Fruit fly (Drosophila melanogaster): Measurements from ENCODE around the gene Ubx.

DNA sequence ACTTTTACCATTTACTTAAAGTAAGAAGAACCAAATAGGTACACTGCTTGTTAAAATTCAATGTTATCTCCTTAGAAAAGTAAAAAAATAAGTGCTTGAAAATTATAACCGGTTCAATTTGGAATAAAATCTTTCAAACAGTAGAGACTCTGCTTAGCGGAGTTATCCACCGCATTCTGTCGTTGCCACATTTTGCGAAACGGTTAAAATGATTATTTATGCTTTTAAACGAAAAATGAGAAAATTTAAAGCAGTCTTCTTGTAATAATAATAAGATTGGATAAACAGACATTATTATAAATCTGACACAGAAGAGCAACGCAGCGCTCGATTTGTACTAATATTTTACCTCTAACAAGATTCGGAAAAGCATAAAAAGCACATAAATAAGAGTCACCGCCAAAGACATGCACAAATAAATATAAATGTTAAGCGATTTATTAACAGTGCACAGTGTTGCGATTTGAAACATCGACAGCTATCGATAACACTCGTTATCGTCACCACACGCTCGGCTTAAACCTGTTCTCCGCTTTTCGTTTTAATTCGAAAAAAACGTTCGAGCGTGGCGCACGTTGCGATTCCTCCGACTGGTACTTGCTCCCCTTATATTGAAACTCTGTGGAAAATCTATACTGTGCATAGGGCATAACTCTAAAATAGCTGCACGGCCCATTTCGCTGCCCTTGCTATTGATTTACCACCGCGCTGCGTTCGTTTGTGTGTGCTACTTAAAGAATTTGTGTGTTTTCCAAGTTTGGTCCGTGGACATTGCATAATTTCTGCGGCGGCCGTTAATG lies 109.3 kb downstream of the Ubx start, which contains the start of gene Fas1:
- TF ChIP-seq h (optimal IDR thresholded peaks at IDR 0.05) (no peak), insv (optimal IDR thresholded peaks at IDR 0.05) (no peak), psq (optimal IDR thresholded peaks at IDR 0.05) (no peak), Sin3A (optimal IDR thresholded peaks at IDR 0.05) (no peak), ttk (optimal IDR thresholded peaks at IDR 0.05) (no peak)

Data from Kc167 (cell line).